Worm (Caenorhabditis elegans): ENCODE data around the gene R03C1.1.

DNA sequence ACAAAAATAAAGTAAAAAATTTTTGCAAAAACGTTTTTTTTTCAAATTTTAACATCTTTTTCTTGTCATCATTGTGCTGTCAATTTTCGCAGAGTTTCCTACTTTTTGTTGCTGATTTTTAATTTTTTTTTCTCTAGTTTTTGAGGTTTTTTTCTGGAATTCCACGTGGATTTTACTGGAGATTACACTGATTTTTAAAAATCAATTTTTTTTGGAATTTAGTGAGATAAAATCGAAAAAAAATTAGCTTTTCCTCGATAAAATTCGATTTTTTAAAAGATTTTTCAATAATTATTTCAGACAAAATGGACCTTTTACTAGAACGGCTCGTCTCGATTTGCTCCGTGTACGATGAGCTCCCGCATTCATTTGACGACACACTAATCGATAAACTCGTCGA lies 40.6 kb downstream of the R03C1.1 start, which contains the start of gene R05H10.3:
- TF ChIP-seq gei-17 (GFP tag; optimal IDR thresholded peaks at IDR 0.05), result no peak
- no peak for TF ChIP-seq unc-130 (GFP tag; optimal IDR thresholded peaks at IDR 0.05)
- TF ChIP-seq snpc-1.1 (tag; optimal IDR thresholded peaks at IDR 0.05; ENCODE audit: insufficient read depth), result no peak
- no peak for TF ChIP-seq bed-2 (GFP tag; IDR thresholded peaks at IDR 0.05)
- TF ChIP-seq ceh-91 (GFP tag; IDR thresholded peaks at IDR 0.05), result no peak
- TF ChIP-seq rpc-1 (optimal IDR thresholded peaks at IDR 0.05), result no peak
- no peak for TF ChIP-seq rpc-1 (tag; optimal IDR thresholded peaks at IDR 0.05)
- TF ChIP-seq pha-4 (tag; optimal IDR thresholded peaks at IDR 0.05), result no peak
